Fruit fly (Drosophila melanogaster) whole organism, embryonic: Measurements from ENCODE around the gene CG42749.

Experiments
- Adf1 ChIP-seq: fragments of 200-800 bp; sonication (Bioruptor generic); IDR thresholded peaks from 2 replicates; pipeline ENCODE4 v1.3.6; 2022; ENCODE audit warnings: missing biosample characterization, missing genetic modification characterization
- C15 ChIP-seq: fragments of 200-800 bp; sonication (Bioruptor generic); IDR thresholded peaks from 3 replicates; pipeline ENCODE4 v1.3.6; 2022; ENCODE audit warnings: missing biosample characterization, missing genetic modification characterization
- CG11695 ChIP-seq: fragments of 200-800 bp; sonication (Bioruptor generic); IDR thresholded peaks from 3 replicates; pipeline ENCODE4 v1.3.6; 2022; ENCODE audit warnings: missing biosample characterization, missing genetic modification characterization
- CG12659 ChIP-seq: fragments of 200-800 bp; sonication (Bioruptor generic); optimal IDR thresholded peaks from 3 replicates; lab custom pipeline; 2017; ENCODE audit warnings: mild to moderate bottlenecking, missing biosample characterization, missing genetic modification reagents, missing genetic modification characterization
- CG1529 ChIP-seq: fragments of 200-800 bp; sonication (Bioruptor generic); optimal IDR thresholded peaks from 3 replicates; lab custom pipeline; 2018; ENCODE audit warnings: missing biosample characterization, missing genetic modification characterization
- CG15514 ChIP-seq: fragments of 200-800 bp; sonication (Bioruptor generic); optimal IDR thresholded peaks from 3 replicates; lab custom pipeline; 2017; ENCODE audit warnings: missing biosample characterization, missing genetic modification characterization, mild to moderate bottlenecking, moderate library complexity, missing genetic modification reagents
- CG17802 ChIP-seq: fragments of 200-800 bp; sonication (Bioruptor generic); optimal IDR thresholded peaks from 2 replicates; lab custom pipeline; 2018; ENCODE audit warnings: missing biosample characterization, mild to moderate bottlenecking, missing genetic modification characterization, moderate library complexity
- CG32532 ChIP-seq: fragments of 200-800 bp; sonication (Bioruptor generic); IDR thresholded peaks from 2 replicates; pipeline ENCODE4 v1.3.6; 2022; ENCODE audit warnings: missing biosample characterization, missing genetic modification characterization
- CG33213 ChIP-seq: fragments of 200-800 bp; sonication (Bioruptor generic); optimal IDR thresholded peaks from 3 replicates; lab custom pipeline; 2016; ENCODE audit warnings: missing biosample characterization, missing genetic modification characterization
- CG4707 ChIP-seq: fragments of 200-800 bp; sonication (Bioruptor generic); optimal IDR thresholded peaks from 2 replicates; lab custom pipeline; 2018; ENCODE audit warnings: missing biosample characterization, mild to moderate bottlenecking, missing genetic modification characterization, moderate library complexity
- CG6175 ChIP-seq: fragments of 200-800 bp; sonication (Bioruptor generic); IDR thresholded peaks from 3 replicates; pipeline ENCODE4 v1.3.6; 2022; ENCODE audit warnings: missing biosample characterization, missing genetic modification characterization
- CG6689 ChIP-seq: fragments of 200-800 bp; sonication (Bioruptor generic); IDR thresholded peaks from 2 replicates; pipeline ENCODE4 v1.3.6; 2022; ENCODE audit warnings: missing biosample characterization, missing genetic modification characterization
- CG7357 ChIP-seq: fragments of 200-800 bp; sonication (Bioruptor generic); IDR thresholded peaks from 3 replicates; pipeline ENCODE4 v1.3.6; 2022; ENCODE audit warnings: missing biosample characterization, missing genetic modification characterization
- CG7987 ChIP-seq: fragments of 200-800 bp; sonication (Bioruptor generic); optimal IDR thresholded peaks from 2 replicates; lab custom pipeline; 2018; ENCODE audit warnings: missing biosample characterization, mild to moderate bottlenecking, missing genetic modification characterization, moderate library complexity
- Drgx ChIP-seq: fragments of 200-800 bp; sonication (Bioruptor generic); IDR thresholded peaks from 2 replicates; pipeline ENCODE4 v1.3.6; 2022; ENCODE audit warnings: missing biosample characterization, missing genetic modification characterization
- E2f2 ChIP-seq: fragments of 200-800 bp; sonication (Bioruptor generic); IDR thresholded peaks from 2 replicates; pipeline ENCODE4 v1.3.6; 2022; ENCODE audit warnings: missing biosample characterization, missing genetic modification characterization
- Fer1 ChIP-seq: fragments of 200-800 bp; sonication (Bioruptor generic); optimal IDR thresholded peaks from 2 replicates; lab custom pipeline; 2017; ENCODE audit warnings: missing biosample characterization, mild to moderate bottlenecking, missing genetic modification characterization
- H15 ChIP-seq: fragments of 200-800 bp; sonication (Bioruptor generic); IDR thresholded peaks from 3 replicates; pipeline ENCODE4 v1.3.6; 2022; ENCODE audit warnings: missing biosample characterization, missing genetic modification characterization
- H2.0 ChIP-seq: fragments of 200-800 bp; sonication (Bioruptor generic); IDR thresholded peaks from 2 replicates; pipeline ENCODE4 v1.3.6; 2022; ENCODE audit warnings: missing biosample characterization, missing genetic modification characterization
- HHEX ChIP-seq: fragments of 200-800 bp; sonication (Bioruptor generic); optimal IDR thresholded peaks from 3 replicates; lab custom pipeline; 2017; ENCODE audit warnings: missing biosample characterization, mild to moderate bottlenecking, missing genetic modification characterization, missing genetic modification reagents
- HLH4C ChIP-seq: fragments of 200-800 bp; sonication (Bioruptor generic); IDR thresholded peaks from 3 replicates; pipeline ENCODE4 v1.3.6; 2022; ENCODE audit warnings: missing biosample characterization, missing genetic modification characterization; ENCODE audit not compliant: partially characterized antibody
- HmgZ ChIP-seq: fragments of 200-800 bp; sonication (Bioruptor generic); optimal IDR thresholded peaks from 2 replicates; lab custom pipeline; 2018; ENCODE audit warnings: missing biosample characterization, mild to moderate bottlenecking, missing genetic modification characterization
- Hmr ChIP-seq: fragments of 200-800 bp; sonication (Bioruptor generic); optimal IDR thresholded peaks from 3 replicates; lab custom pipeline; 2017; ENCODE audit warnings: mild to moderate bottlenecking, missing biosample characterization, missing genetic modification reagents, missing genetic modification characterization
- Hmx ChIP-seq: fragments of 200-800 bp; sonication (Bioruptor generic); optimal IDR thresholded peaks from 2 replicates; lab custom pipeline; 2016; ENCODE audit warnings: missing biosample characterization, missing genetic modification characterization
- MBD-R2 ChIP-seq: fragments of 200-800 bp; sonication (Bioruptor generic); IDR thresholded peaks from 2 replicates; pipeline ENCODE4 v1.3.6; 2022; ENCODE audit warnings: missing biosample characterization, missing genetic modification characterization
- Neu2 ChIP-seq: fragments of 200-800 bp; sonication (Bioruptor generic); optimal IDR thresholded peaks from 3 replicates; lab custom pipeline; 2016; ENCODE audit warnings: missing biosample characterization, missing genetic modification characterization, borderline replicate concordance
- Sry-δ ChIP-seq: fragments of 200-800 bp; sonication (Bioruptor generic); optimal IDR thresholded peaks from 2 replicates; lab custom pipeline; 2016; ENCODE audit warnings: missing biosample characterization, missing genetic modification characterization
- YL-1 ChIP-seq: fragments of 200-800 bp; sonication (Bioruptor generic); optimal IDR thresholded peaks from 3 replicates; lab custom pipeline; 2017; ENCODE audit warnings: missing biosample characterization, mild to moderate bottlenecking, missing genetic modification characterization
- al ChIP-seq: fragments of 200-800 bp; sonication (Bioruptor generic); IDR thresholded peaks from 2 replicates; pipeline ENCODE4 v1.3.6; 2022; ENCODE audit warnings: missing biosample characterization, missing genetic modification characterization
- aop ChIP-seq: fragments of 200-800 bp; sonication (Bioruptor generic); IDR thresholded peaks from 2 replicates; pipeline ENCODE4 v1.3.6; 2022; ENCODE audit warnings: missing biosample characterization, missing genetic modification characterization
- bbx ChIP-seq: fragments of 200-800 bp; sonication (Bioruptor generic); IDR thresholded peaks from 2 replicates; pipeline ENCODE4 v1.3.6; 2022; ENCODE audit warnings: missing biosample characterization, missing genetic modification characterization; ENCODE audit not compliant: partially characterized antibody
- bcd ChIP-seq: fragments of 200-800 bp; sonication (Bioruptor generic); optimal IDR thresholded peaks from 2 replicates; lab custom pipeline; 2017; ENCODE audit warnings: missing biosample characterization, mild to moderate bottlenecking, missing genetic modification characterization
- bsh ChIP-seq, 2 experiments: fragments of 200-800 bp; sonication (Bioruptor generic); optimal IDR thresholded peaks; 2 replicates each; lab custom pipeline; 2017 to 2018; ENCODE audit warnings: mild to moderate bottlenecking in 2 of 2, missing biosample characterization in 2 of 2, missing genetic modification characterization in 2 of 2, moderate library complexity in 1 of 2
- crc ChIP-seq: fragments of 200-800 bp; sonication (Bioruptor generic); optimal IDR thresholded peaks from 2 replicates; lab custom pipeline; 2016; ENCODE audit warnings: missing biosample characterization, missing genetic modification characterization
- crol ChIP-seq: fragments of 200-800 bp; sonication (Bioruptor generic); IDR thresholded peaks from 2 replicates; pipeline ENCODE4 v1.3.6; 2022; ENCODE audit warnings: missing biosample characterization, missing genetic modification characterization
- danr ChIP-seq: fragments of 200-800 bp; sonication (Bioruptor generic); IDR thresholded peaks from 2 replicates; pipeline ENCODE4 v1.3.6; 2022; ENCODE audit warnings: missing biosample characterization, missing genetic modification characterization
- exex ChIP-seq: fragments of 200-800 bp; sonication (Bioruptor generic); optimal IDR thresholded peaks from 4 replicates; lab custom pipeline; 2018; ENCODE audit warnings: missing biosample characterization, mild to moderate bottlenecking, missing genetic modification characterization, moderate library complexity
- fru ChIP-seq: fragments of >200 bp; optimal IDR thresholded peaks from 2 replicates; lab custom pipeline; 2017
- gfzf ChIP-seq: fragments of 200-800 bp; sonication (Bioruptor generic); optimal IDR thresholded peaks from 2 replicates; lab custom pipeline; 2016; ENCODE audit warnings: missing biosample characterization, mild to moderate bottlenecking, missing genetic modification characterization, moderate library complexity
- grau ChIP-seq: fragments of 200-800 bp; optimal IDR thresholded peaks from 3 replicates; lab custom pipeline; 2019; ENCODE audit warnings: missing biosample characterization, mild to moderate bottlenecking, missing genetic modification characterization, moderate library complexity
- hkb ChIP-seq, 2 experiments: fragments of 200-800 bp in 1 of 2; fragments of >200 bp in 1 of 2; sonication (Bioruptor generic) in 1 of 2; IDR thresholded peaks in 1 of 2; optimal IDR thresholded peaks in 1 of 2; 2 replicates each; pipeline versions ENCODE4 v1.3.6 to Lab custom; 2017 to 2022; ENCODE audit warnings: missing biosample characterization in 1 of 2, missing genetic modification characterization in 1 of 2
- mam ChIP-seq: fragments of 200-800 bp; sonication (Bioruptor generic); optimal IDR thresholded peaks from 3 replicates; lab custom pipeline; 2016; ENCODE audit warnings: missing biosample characterization, missing genetic modification characterization
- mld ChIP-seq: fragments of 200-800 bp; sonication (Bioruptor generic); IDR thresholded peaks from 3 replicates; pipeline ENCODE4 v1.3.6; 2022; ENCODE audit warnings: missing biosample characterization, missing genetic modification characterization; ENCODE audit not compliant: partially characterized antibody
- nerfin-1 ChIP-seq: fragments of 200-800 bp; sonication (Bioruptor generic); optimal IDR thresholded peaks from 3 replicates; lab custom pipeline; 2019; ENCODE audit warnings: missing biosample characterization, mild to moderate bottlenecking, missing genetic modification characterization, moderate library complexity
- onecut ChIP-seq: fragments of 200-800 bp; sonication (Bioruptor generic); IDR thresholded peaks from 2 replicates; pipeline ENCODE4 v1.3.6; 2022; ENCODE audit warnings: missing biosample characterization, missing genetic modification characterization
- prd ChIP-seq, 3 experiments: fragments of >200 bp in 2 of 3; fragments of 200-800 bp in 1 of 3; sonication (Bioruptor generic) in 1 of 3; optimal IDR thresholded peaks in 2 of 3; IDR thresholded peaks in 1 of 3; 2 replicates in 2 of 3; 3 replicates in 1 of 3; pipeline versions ENCODE4 v1.3.6 to Lab custom; 2017 to 2022; ENCODE audit warnings: missing biosample characterization in 1 of 3, missing genetic modification characterization in 1 of 3
- stwl ChIP-seq: fragments of 200-800 bp; sonication (Bioruptor generic); optimal IDR thresholded peaks from 3 replicates; lab custom pipeline; 2018; ENCODE audit warnings: missing biosample characterization, mild to moderate bottlenecking, missing genetic modification characterization, moderate library complexity
- vvl ChIP-seq: fragments of 200-800 bp; sonication (Bioruptor generic); IDR thresholded peaks from 2 replicates; pipeline ENCODE4 v1.3.6; 2022; ENCODE audit warnings: missing biosample characterization, missing genetic modification characterization
- zfh1 ChIP-seq: fragments of 200-800 bp; sonication (Bioruptor generic); IDR thresholded peaks from 3 replicates; pipeline ENCODE4 v1.3.6; 2022; ENCODE audit warnings: missing biosample characterization, missing genetic modification characterization

The CG42749 gene

dm6 chrX:5311838-5312339, 16.0 kb downstream of the CG42749 start, which contains the start of the genes TrxT and dhd (continued):
- TF ChIP-seq exex: no peak
- TF ChIP-seq CG6689 (GFP tag; lab: Robert Waterston, UW): 0 out of 2 replicates have a peak, but pooled peaks have one; percentile 44
- no peak for TF ChIP-seq prd (optimal IDR thresholded peaks at IDR 0.05; lab: Kevin White, UChicago)
- peak; percentile 39; the same call in 1 of the 3 replicates for TF ChIP-seq prd (GFP tag; IDR thresholded peaks at IDR 0.05; lab: Robert Waterston, UW)
- no peak for TF ChIP-seq crc (GFP tag; lab: Kevin White, UChicago)
- TF ChIP-seq fru: no peak
- TF ChIP-seq bsh (GFP tag; optimal IDR thresholded peaks at IDR 0.05; lab: Kevin White, UChicago): peak in 1 of 2 experiments; percentile 26
- peak; percentile 63 for TF ChIP-seq Sry-δ (GFP tag; lab: Kevin White, UChicago)
- TF ChIP-seq al: no peak
- no peak for TF ChIP-seq H15 (GFP tag; lab: Robert Waterston, UW)
- TF ChIP-seq nerfin-1 (tag; lab: Kevin White, UChicago): peak; percentile 1
- TF ChIP-seq HmgZ (tag; lab: Kevin White, UChicago): peak; percentile 49
- peak; percentile 37; the same call in 1 of the 2 replicates for TF ChIP-seq Adf1
- peak; percentile 70 for TF ChIP-seq MBD-R2 (GFP tag; lab: Robert Waterston, UW)
- TF ChIP-seq Neu2 (GFP tag; lab: Kevin White, UChicago): no peak
- peak; percentile 87 for TF ChIP-seq vvl (GFP tag; lab: Robert Waterston, UW)
- TF ChIP-seq YL-1 (GFP tag; lab: Kevin White, UChicago): peak; percentile 34
- peak; percentile 85 for TF ChIP-seq stwl (tag; lab: Kevin White, UChicago)
- peak; percentile 68 for TF ChIP-seq zfh1 (GFP tag; lab: Robert Waterston, UW)
- peak; percentile 22 for TF ChIP-seq mam
- TF ChIP-seq CG32532 (GFP tag; lab: Robert Waterston, UW): peak; percentile 57; the same call in 1 of the 2 replicates
- peak; percentile 51 for TF ChIP-seq bcd (GFP tag; lab: Kevin White, UChicago)
- TF ChIP-seq aop (GFP tag; lab: Robert Waterston, UW): no peak
- TF ChIP-seq gfzf (GFP tag; lab: Kevin White, UChicago): peak; percentile 3
- TF ChIP-seq bbx (GFP tag; lab: Robert Waterston, UW): peak; percentile 66
- TF ChIP-seq HLH4C (GFP tag; lab: Robert Waterston, UW): peak; percentile 63; the same call in 2 of the 3 replicates
- 0 out of 3 replicates have a peak, but pooled peaks have one; percentile 38 for TF ChIP-seq mld
- TF ChIP-seq CG17802: peak; percentile 13
- TF ChIP-seq Hmx: no peak
- TF ChIP-seq danr (GFP tag; lab: Robert Waterston, UW): no peak
- peak; percentile 64 for TF ChIP-seq crol (GFP tag; lab: Robert Waterston, UW)
- TF ChIP-seq CG15514: peak; percentile 62
- no peak for TF ChIP-seq CG7357
- TF ChIP-seq Hmr: no peak
- peak; percentile 43 for TF ChIP-seq HHEX (GFP tag; lab: Kevin White, UChicago)
- TF ChIP-seq E2f2: peak; percentile 89
- TF ChIP-seq C15 (GFP tag; lab: Robert Waterston, UW): no peak
- peak; percentile 74 for TF ChIP-seq CG33213 (GFP tag; lab: Kevin White, UChicago)
- TF ChIP-seq CG1529 (GFP tag; lab: Kevin White, UChicago): peak; percentile 10
- peak; percentile 48 for TF ChIP-seq CG7987 (GFP tag; lab: Kevin White, UChicago)
- TF ChIP-seq CG6175 (GFP tag; lab: Robert Waterston, UW): no peak
- no peak for TF ChIP-seq CG11695
- peak; percentile 50 for TF ChIP-seq Fer1 (GFP tag; lab: Kevin White, UChicago)
- peak; percentile 22 for TF ChIP-seq grau (tag; lab: Kevin White, UChicago)
- TF ChIP-seq Drgx: peak; percentile 69
- 0 out of 2 replicates have a peak, but pooled peaks have one; percentile 20 for TF ChIP-seq H2.0 (GFP tag; lab: Robert Waterston, UW)
- peak; percentile 71 for TF ChIP-seq CG12659 (GFP tag; lab: Kevin White, UChicago)
- no peak for TF ChIP-seq hkb (optimal IDR thresholded peaks at IDR 0.05; lab: Kevin White, UChicago)
- TF ChIP-seq hkb (GFP tag; IDR thresholded peaks at IDR 0.05; lab: Robert Waterston, UW): peak; percentile 40; the same call in 1 of the 2 replicates
- peak; percentile 6 for TF ChIP-seq CG4707 (GFP tag; lab: Kevin White, UChicago)
- 0 out of 2 replicates have a peak, but pooled peaks have one; percentile 16 for TF ChIP-seq onecut (GFP tag; lab: Robert Waterston, UW)
